Fruit fly (Drosophila melanogaster) whole organism, prepupa: ENCODE measurements around the gene sog.
A peak's percentile ranks its signal among the peaks of the same experiment; 100 is the strongest.

Source experiments
- Blimp-1 ChIP-seq: fragments of 200-800 bp; sonication (Bioruptor generic); optimal IDR thresholded peaks from 3 replicates; lab custom pipeline; 2017; ENCODE audit warnings: missing biosample characterization, missing genetic modification characterization, mild to moderate bottlenecking, moderate library complexity, missing genetic modification reagents
- CG10631 ChIP-seq: fragments of 200-800 bp; sonication (Bioruptor generic); optimal IDR thresholded peaks from 2 replicates; lab custom pipeline; 2016; ENCODE audit warnings: missing biosample characterization, missing genetic modification characterization
- CG10669 ChIP-seq: fragments of 200-800 bp; sonication (Bioruptor generic); optimal IDR thresholded peaks from 3 replicates; lab custom pipeline; 2018; ENCODE audit warnings: missing biosample characterization, mild to moderate bottlenecking, missing genetic modification characterization, moderate library complexity
- CG11294 ChIP-seq: fragments of 200-800 bp; sonication (Bioruptor generic); IDR thresholded peaks from 2 replicates; pipeline ENCODE4 v1.3.6; 2022; ENCODE audit warnings: missing biosample characterization, missing genetic modification characterization
- CG11762 ChIP-seq: fragments of 200-800 bp; sonication (Bioruptor generic); optimal IDR thresholded peaks from 3 replicates; lab custom pipeline; 2016; ENCODE audit warnings: missing biosample characterization, missing genetic modification characterization; ENCODE audit not compliant: insufficient read depth
- CG11902 ChIP-seq: fragments of 200-800 bp; sonication (Bioruptor generic); optimal IDR thresholded peaks from 3 replicates; lab custom pipeline; 2016; ENCODE audit warnings: missing biosample characterization, missing genetic modification characterization
- CG15336 ChIP-seq: fragments of 200-800 bp; sonication (Bioruptor generic); IDR thresholded peaks from 2 replicates; pipeline ENCODE4 v1.3.6; 2022; ENCODE audit warnings: missing biosample characterization, missing genetic modification characterization
- CG16779 ChIP-seq: fragments of 200-800 bp; sonication (Bioruptor generic); optimal IDR thresholded peaks from 3 replicates; lab custom pipeline; 2017; ENCODE audit warnings: missing biosample characterization, mild to moderate bottlenecking, missing genetic modification characterization
- CG3032 ChIP-seq: fragments of 200-800 bp; optimal IDR thresholded peaks from 2 replicates; lab custom pipeline; 2019; ENCODE audit warnings: missing biosample characterization, mild to moderate bottlenecking, missing genetic modification characterization, moderate library complexity
- CG31627 ChIP-seq: fragments of 200-800 bp; sonication (Bioruptor generic); optimal IDR thresholded peaks from 3 replicates; lab custom pipeline; 2016; ENCODE audit warnings: missing biosample characterization, missing genetic modification characterization
- CG32006 ChIP-seq: fragments of 200-800 bp; sonication (Bioruptor generic); optimal IDR thresholded peaks from 3 replicates; lab custom pipeline; 2017; ENCODE audit warnings: missing biosample characterization, mild to moderate bottlenecking, missing genetic modification characterization
- CG4318 ChIP-seq: fragments of 200-800 bp; sonication (Bioruptor generic); optimal IDR thresholded peaks from 3 replicates; lab custom pipeline; 2017; ENCODE audit warnings: missing biosample characterization, mild to moderate bottlenecking, missing genetic modification characterization
- CG6163 ChIP-seq: fragments of 200-800 bp; sonication (Bioruptor generic); IDR thresholded peaks from 3 replicates; pipeline ENCODE4 v1.3.6; 2022; ENCODE audit warnings: missing biosample characterization, missing genetic modification characterization
- CG7368 ChIP-seq: fragments of 200-800 bp; sonication (Bioruptor generic); optimal IDR thresholded peaks from 3 replicates; lab custom pipeline; 2016; ENCODE audit warnings: missing biosample characterization, missing genetic modification characterization
- CG8119 ChIP-seq: fragments of 200-800 bp; sonication (Bioruptor generic); IDR thresholded peaks from 3 replicates; pipeline ENCODE4 v1.3.6; 2022; ENCODE audit warnings: missing biosample characterization, missing genetic modification characterization
- CG8319 ChIP-seq: fragments of 200-800 bp; sonication (Bioruptor generic); optimal IDR thresholded peaks from 3 replicates; lab custom pipeline; 2016; ENCODE audit warnings: missing biosample characterization, missing genetic modification characterization
- CG8632 ChIP-seq: fragments of 200-800 bp; sonication (Bioruptor generic); optimal IDR thresholded peaks from 3 replicates; lab custom pipeline; 2016; ENCODE audit warnings: missing biosample characterization, missing genetic modification characterization
- CG9139 ChIP-seq: fragments of 200-800 bp; sonication (Bioruptor generic); optimal IDR thresholded peaks from 3 replicates; lab custom pipeline; 2017; ENCODE audit warnings: missing biosample characterization, mild to moderate bottlenecking, missing genetic modification characterization
- Eip78C ChIP-seq: fragments of 200-800 bp; sonication (Bioruptor generic); peaks from one replicate; lab custom pipeline; 2016; ENCODE audit warnings: missing biosample characterization, missing genetic modification characterization
- Ets21C ChIP-seq: fragments of 200-800 bp; sonication (Bioruptor generic); optimal IDR thresholded peaks from 3 replicates; lab custom pipeline; 2016; ENCODE audit warnings: missing biosample characterization, missing genetic modification characterization
- Ets96B ChIP-seq: fragments of 200-800 bp; optimal IDR thresholded peaks from 2 replicates; lab custom pipeline; 2019; ENCODE audit warnings: missing biosample characterization, mild to moderate bottlenecking, missing genetic modification characterization, moderate library complexity
- Hr38 ChIP-seq: sonication (Bioruptor generic); optimal IDR thresholded peaks from 2 replicates; lab custom pipeline; 2016; ENCODE audit warnings: missing biosample characterization, missing genetic modification characterization
- Hr39 ChIP-seq: fragments of 200-800 bp; sonication (Bioruptor generic); optimal IDR thresholded peaks from 2 replicates; lab custom pipeline; 2016; ENCODE audit warnings: missing biosample characterization, missing genetic modification characterization
- Hr4 ChIP-seq: fragments of 200-800 bp; sonication (Bioruptor generic); optimal IDR thresholded peaks from 3 replicates; lab custom pipeline; 2016; ENCODE audit warnings: missing biosample characterization, missing genetic modification characterization
- Lpt ChIP-seq: fragments of 200-800 bp; sonication (Bioruptor generic); optimal IDR thresholded peaks from 3 replicates; lab custom pipeline; 2016; ENCODE audit warnings: missing biosample characterization, missing genetic modification characterization
- Met ChIP-seq: fragments of 200-800 bp; sonication (Bioruptor generic); optimal IDR thresholded peaks from 3 replicates; lab custom pipeline; 2016; ENCODE audit warnings: missing biosample characterization, missing genetic modification characterization
- OdsH ChIP-seq: fragments of 200-800 bp; sonication (Bioruptor generic); optimal IDR thresholded peaks from 3 replicates; lab custom pipeline; 2016; ENCODE audit warnings: missing biosample characterization, missing genetic modification characterization
- Smox ChIP-seq: fragments of 200-800 bp; sonication (Bioruptor generic); optimal IDR thresholded peaks from 3 replicates; lab custom pipeline; 2016; ENCODE audit warnings: missing biosample characterization, missing genetic modification characterization
- Sox14 ChIP-seq: fragments of 200-800 bp; sonication (Bioruptor generic); optimal IDR thresholded peaks from 3 replicates; lab custom pipeline; 2016; ENCODE audit warnings: missing biosample characterization, missing genetic modification characterization
- Sox15 ChIP-seq: fragments of 200-800 bp; sonication (Bioruptor generic); optimal IDR thresholded peaks from 3 replicates; lab custom pipeline; 2016; ENCODE audit warnings: missing biosample characterization, missing genetic modification characterization
- cyc ChIP-seq: fragments of 200-800 bp; sonication (Bioruptor generic); optimal IDR thresholded peaks from 3 replicates; lab custom pipeline; 2016; ENCODE audit warnings: missing biosample characterization, missing genetic modification characterization
- dac ChIP-seq: fragments of 200-800 bp; sonication (Bioruptor generic); optimal IDR thresholded peaks from 2 replicates; lab custom pipeline; 2017; ENCODE audit warnings: missing biosample characterization, mild to moderate bottlenecking, missing genetic modification characterization
- eg ChIP-seq: fragments of 200-800 bp; sonication (Bioruptor generic); IDR thresholded peaks from 3 replicates; pipeline ENCODE4 v1.3.6; 2022; ENCODE audit warnings: missing biosample characterization, missing genetic modification characterization
- fkh ChIP-seq: fragments of 200-800 bp; sonication (Bioruptor generic); optimal IDR thresholded peaks from 3 replicates; lab custom pipeline; 2017; ENCODE audit warnings: missing biosample characterization, mild to moderate bottlenecking, missing genetic modification characterization, moderate library complexity
- lz ChIP-seq: fragments of 200-800 bp; sonication (Bioruptor generic); optimal IDR thresholded peaks from 3 replicates; lab custom pipeline; 2016; ENCODE audit warnings: missing biosample characterization, missing genetic modification characterization
- net ChIP-seq: fragments of 200-800 bp; sonication (Bioruptor generic); optimal IDR thresholded peaks from 3 replicates; lab custom pipeline; 2016; ENCODE audit warnings: missing biosample characterization, missing genetic modification characterization
- pdm3 ChIP-seq: fragments of 200-800 bp; sonication (Bioruptor generic); optimal IDR thresholded peaks from 3 replicates; lab custom pipeline; 2016; ENCODE audit warnings: missing biosample characterization, missing genetic modification characterization
- salr ChIP-seq, 2 experiments: fragments of 200-800 bp; sonication (Bioruptor generic); optimal IDR thresholded peaks; 3 replicates each; lab custom pipeline; 2016 to 2018; ENCODE audit warnings: missing biosample characterization in 2 of 2, missing genetic modification characterization in 2 of 2, mild to moderate bottlenecking in 1 of 2
- spab ChIP-seq: fragments of 200-800 bp; sonication (Bioruptor generic); optimal IDR thresholded peaks from 2 replicates; lab custom pipeline; 2017; ENCODE audit warnings: missing biosample characterization, mild to moderate bottlenecking, missing genetic modification characterization, missing genetic modification reagents
- ss ChIP-seq, 2 experiments: fragments of 200-800 bp; sonication (Bioruptor generic); optimal IDR thresholded peaks; 2 replicates in 1 of 2; 3 replicates in 1 of 2; lab custom pipeline; 2017 to 2018; ENCODE audit warnings: mild to moderate bottlenecking in 2 of 2, missing biosample characterization in 2 of 2, missing genetic modification characterization in 2 of 2, moderate library complexity in 1 of 2
- svp ChIP-seq: fragments of 200-800 bp; sonication (Bioruptor generic); peaks from one replicate; lab custom pipeline; 2016; ENCODE audit warnings: missing biosample characterization, missing genetic modification characterization
- topi ChIP-seq: fragments of 200-800 bp; sonication (Bioruptor generic); optimal IDR thresholded peaks from 3 replicates; lab custom pipeline; 2016; ENCODE audit warnings: missing biosample characterization, missing genetic modification characterization
- vri ChIP-seq: fragments of 200-800 bp; sonication (Bioruptor generic); optimal IDR thresholded peaks from 3 replicates; lab custom pipeline; 2016; ENCODE audit warnings: missing biosample characterization, mild to moderate bottlenecking, missing genetic modification characterization

Gene sog

dm6 chrX:15599697-15600096 lies 33.5 kb downstream of the sog start (continued):
- TF ChIP-seq net (GFP tag; lab: Kevin White, UChicago) (peak; percentile 3), cyc (peak; percentile 33), Hr4 (GFP tag; lab: Kevin White, UChicago) (peak; percentile 67), Smox (GFP tag; lab: Kevin White, UChicago) (no peak), CG16779 (tag; lab: Kevin White, UChicago) (no peak), Hr38 (GFP tag; lab: Kevin White, UChicago) (no peak), fkh (GFP tag; lab: Kevin White, UChicago) (no peak), CG11902 (no peak), CG10669 (GFP tag; lab: Kevin White, UChicago) (no peak), CG32006 (GFP tag; lab: Kevin White, UChicago) (peak; percentile 56), salr (GFP tag; optimal IDR thresholded peaks at IDR 0.05; lab: Kevin White, UChicago) (no peak), Ets96B (tag; lab: Kevin White, UChicago) (no peak)
- TF ChIP-seq, all 60 proteins: peak for 24

- TF ChIP-seq ss (GFP tag; optimal IDR thresholded peaks at IDR 0.05; lab: Kevin White, UChicago) (peak in 1 of 2 experiments; percentile 6), vri (GFP tag; lab: Kevin White, UChicago) (no peak), CG31627 (peak; percentile 49), Ets96B (tag; lab: Kevin White, UChicago) (no peak), salr (GFP tag; optimal IDR thresholded peaks at IDR 0.05; lab: Kevin White, UChicago) (no peak), Met (GFP tag; lab: Kevin White, UChicago) (peak; percentile 19), CG32006 (GFP tag; lab: Kevin White, UChicago) (no peak), lz (peak; percentile 19), cyc (peak; percentile 41), svp (GFP tag; lab: Kevin White, UChicago) (peak; percentile 38), dac (GFP tag; lab: Kevin White, UChicago) (no peak), Smox (GFP tag; lab: Kevin White, UChicago) (peak; percentile 13), CG9139 (no peak), Hr39 (GFP tag; lab: Kevin White, UChicago) (peak; percentile 55), CG6163 (GFP tag; lab: Robert Waterston, UW) (0 out of 3 replicates have a peak, but pooled peaks have one; percentile 12), Eip78C (GFP tag; lab: Kevin White, UChicago) (peak; percentile 53), CG11294 (GFP tag; lab: Robert Waterston, UW) (no peak), Blimp-1 (GFP tag; lab: Kevin White, UChicago) (no peak), Sox15 (GFP tag; lab: Kevin White, UChicago) (no peak), CG16779 (tag; lab: Kevin White, UChicago) (no peak), CG4318 (GFP tag; lab: Kevin White, UChicago) (no peak), pdm3 (GFP tag; lab: Kevin White, UChicago) (no peak)
- TF ChIP-seq, all 60 proteins: peak for 10
Measured at dm6 chrX:15594230-15594857, 38.9 kb downstream of the sog start.

- TF ChIP-seq CG11902 (no peak), salr (GFP tag; optimal IDR thresholded peaks at IDR 0.05; lab: Kevin White, UChicago) (peak in 1 of 2 experiments; percentile 36), CG3032 (tag; lab: Kevin White, UChicago) (no peak), CG8119 (peak; percentile 36; the same call in 1 of the 3 replicates), CG7368 (GFP tag; lab: Kevin White, UChicago) (no peak), Lpt (GFP tag; lab: Kevin White, UChicago) (no peak), topi (GFP tag; lab: Kevin White, UChicago) (no peak), CG11294 (GFP tag; lab: Robert Waterston, UW) (no peak), CG10631 (GFP tag; lab: Kevin White, UChicago) (peak; percentile 44), Hr39 (GFP tag; lab: Kevin White, UChicago) (no peak), CG11762 (GFP tag; lab: Kevin White, UChicago) (no peak), Sox14 (GFP tag; lab: Kevin White, UChicago) (no peak), CG32006 (GFP tag; lab: Kevin White, UChicago) (peak; percentile 46), vri (GFP tag; lab: Kevin White, UChicago) (peak; percentile 40), OdsH (GFP tag; lab: Kevin White, UChicago) (peak; percentile 6), CG16779 (tag; lab: Kevin White, UChicago) (peak; percentile 9), spab (GFP tag; lab: Kevin White, UChicago) (no peak), Ets21C (no peak), eg (GFP tag; lab: Robert Waterston, UW) (0 out of 3 replicates have a peak, but pooled peaks have one; percentile 23), CG8319 (GFP tag; lab: Kevin White, UChicago) (no peak), Blimp-1 (GFP tag; lab: Kevin White, UChicago) (no peak), dac (GFP tag; lab: Kevin White, UChicago) (no peak), CG4318 (GFP tag; lab: Kevin White, UChicago) (peak; percentile 0), fkh (GFP tag; lab: Kevin White, UChicago) (no peak), CG15336 (GFP tag; lab: Robert Waterston, UW) (peak; percentile 7; the same call in 1 of the 2 replicates), CG31627 (no peak), CG8632 (GFP tag; lab: Kevin White, UChicago) (peak; percentile 34), CG6163 (GFP tag; lab: Robert Waterston, UW) (peak; percentile 55)
Measured at dm6 chrX:15593477-15594229, 39.6 kb downstream of the sog start, which contains the start of gene Chsy. TSS of gene Chsy (minus strand) at chrX:15593534.
